Fruit fly (Drosophila melanogaster): ENCODE data around the gene CG43439.

Gene CG43439

dm6 chr3L:6968961-6969814 lies 15.2 kb downstream of the CG43439 start, which contains the start of the genes Mis12 and CG9953:
Gene Mis12 (minus strand): TSS chr3L:6969048.
Gene CG9953 (plus strand): TSS chr3L:6969658.
- TF ChIP-seq CG6276 (GFP tag; optimal IDR thresholded peaks at IDR 0.05) (peak; percentile 24), cyc (GFP tag; optimal IDR thresholded peaks at IDR 0.05) (peak; percentile 23), CG8119 (GFP tag; IDR thresholded peaks at IDR 0.05) (no peak; the same call in 2 of the 3 replicates), Met (GFP tag; optimal IDR thresholded peaks at IDR 0.05) (no peak), CG3919 (GFP tag; optimal IDR thresholded peaks at IDR 0.05) (peak; percentile 44), CG1621 (tag; optimal IDR thresholded peaks at IDR 0.05) (no peak), eg (GFP tag; IDR thresholded peaks at IDR 0.05) (peak; percentile 80), CG8319 (GFP tag; optimal IDR thresholded peaks at IDR 0.05) (no peak), CG4318 (GFP tag; optimal IDR thresholded peaks at IDR 0.05) (peak; percentile 55), vri (GFP tag; optimal IDR thresholded peaks at IDR 0.05) (no peak), achi (GFP tag; optimal IDR thresholded peaks at IDR 0.05) (peak; percentile 48), Sox102F (GFP tag; optimal IDR thresholded peaks at IDR 0.05) (no peak), CG34406 (GFP tag; optimal IDR thresholded peaks at IDR 0.05) (peak; percentile 19), CG7368 (GFP tag; optimal IDR thresholded peaks at IDR 0.05) (no peak), CG3032 (tag; optimal IDR thresholded peaks at IDR 0.05) (peak; percentile 25), Blimp-1 (GFP tag; optimal IDR thresholded peaks at IDR 0.05) (no peak), CG6792 (GFP tag; optimal IDR thresholded peaks at IDR 0.05) (peak; percentile 23), acj6 (GFP tag; optimal IDR thresholded peaks at IDR 0.05) (peak; percentile 32), CG11762 (GFP tag; optimal IDR thresholded peaks at IDR 0.05; ENCODE audit: insufficient read depth) (no peak), Ets96B (tag; optimal IDR thresholded peaks at IDR 0.05) (peak; percentile 27), CG8632 (GFP tag; optimal IDR thresholded peaks at IDR 0.05) (peak; percentile 40), CG6808 (GFP tag; optimal IDR thresholded peaks at IDR 0.05) (peak; percentile 31), Gug (GFP tag; IDR thresholded peaks at IDR 0.05) (peak; percentile 27; the same call in 1 of the 2 replicates), Lpt (GFP tag; optimal IDR thresholded peaks at IDR 0.05) (no peak), lz (GFP tag; optimal IDR thresholded peaks at IDR 0.05) (peak; percentile 48), CG9139 (GFP tag; optimal IDR thresholded peaks at IDR 0.05) (no peak), pdm3 (GFP tag; optimal IDR thresholded peaks at IDR 0.05) (peak; percentile 55), CG32006 (GFP tag; optimal IDR thresholded peaks at IDR 0.05) (peak; percentile 67), CG31627 (GFP tag; optimal IDR thresholded peaks at IDR 0.05) (peak; percentile 42), Smox (GFP tag; optimal IDR thresholded peaks at IDR 0.05) (no peak), CG16779 (tag; optimal IDR thresholded peaks at IDR 0.05) (no peak), dac (GFP tag; optimal IDR thresholded peaks at IDR 0.05) (no peak), CG10669 (GFP tag; optimal IDR thresholded peaks at IDR 0.05) (peak; percentile 19), Eip93F (GFP tag; optimal IDR thresholded peaks at IDR 0.05) (no peak), dsx (GFP tag; optimal IDR thresholded peaks at IDR 0.05; ENCODE audit: poor library complexity, severe bottlenecking) (no peak), net (GFP tag; optimal IDR thresholded peaks at IDR 0.05) (peak; percentile 18), Eip75B (GFP tag; optimal IDR thresholded peaks at IDR 0.05) (peak; percentile 33), Hr39 (GFP tag; optimal IDR thresholded peaks at IDR 0.05) (peak; percentile 24), Sox14 (GFP tag; optimal IDR thresholded peaks at IDR 0.05) (peak; percentile 37), CG6163 (GFP tag; IDR thresholded peaks at IDR 0.05) (peak; percentile 74), Ets21C (GFP tag; optimal IDR thresholded peaks at IDR 0.05) (no peak), Sox15 (GFP tag; optimal IDR thresholded peaks at IDR 0.05) (peak; percentile 28), spab (GFP tag; optimal IDR thresholded peaks at IDR 0.05) (no peak), svp (GFP tag) (peak; percentile 80), fd85E (GFP tag; optimal IDR thresholded peaks at IDR 0.05) (no peak), fd59A (GFP tag; optimal IDR thresholded peaks at IDR 0.05) (no peak), CG11902 (GFP tag; optimal IDR thresholded peaks at IDR 0.05) (peak; percentile 14), CG10631 (GFP tag; optimal IDR thresholded peaks at IDR 0.05) (peak; percentile 44), CG6854 (GFP tag; optimal IDR thresholded peaks at IDR 0.05) (no peak), topi (GFP tag; optimal IDR thresholded peaks at IDR 0.05) (peak; percentile 13), CG11294 (GFP tag; IDR thresholded peaks at IDR 0.05) (no peak)
